Fruit fly (Drosophila melanogaster) whole organism, embryonic: ENCODE results near the gene Notum.

Source experiments
- CHES-1-like ChIP-seq: fragments of 200-800 bp; sonication (Bioruptor generic); optimal IDR thresholded peaks from 2 replicates; lab custom pipeline; 2016; ENCODE audit warnings: missing biosample characterization, missing genetic modification characterization
- h ChIP-seq: fragments of >200 bp; optimal IDR thresholded peaks from 2 replicates; lab custom pipeline; 2017

dm6 chr3L:16043782-16044352 lies 20.6 kb downstream of the Notum start:
- TF ChIP-seq h (lab: Kevin White, UChicago) (no peak), CHES-1-like (no peak)
